Worm (Caenorhabditis elegans) whole organism, young adult: ENCODE data around the gene dhs-17.

Experiments used
- C17E4.6 ChIP-seq: fragments of 200-800 bp; sonication (Bioruptor generic); IDR thresholded peaks from 2 replicates; pipeline ENCODE4 v1.3.6; 2022; ENCODE audit warnings: missing genetic modification reagents, missing genetic modification characterization, missing compliant biosample characterization
- T07F8.4 ChIP-seq: sonication (generic microtip); optimal IDR thresholded peaks from 2 replicates; lab custom pipeline; 2016; ENCODE audit warnings: mild to moderate bottlenecking, missing genetic modification characterization, moderate library complexity, missing compliant biosample characterization
- ceh-27 ChIP-seq: fragments of 200-800 bp; sonication (Bioruptor generic); optimal IDR thresholded peaks from 2 replicates; lab custom pipeline; 2018; ENCODE audit warnings: mild to moderate bottlenecking, missing genetic modification characterization, moderate library complexity, missing compliant biosample characterization
- ceh-79 ChIP-seq: sonication (generic microtip); optimal IDR thresholded peaks from 2 replicates; lab custom pipeline; 2017; ENCODE audit warnings: mild to moderate bottlenecking, missing genetic modification characterization, missing compliant biosample characterization
- ekl-4 ChIP-seq: fragments of 200-800 bp; sonication (Bioruptor generic); IDR thresholded peaks from 2 replicates; pipeline ENCODE4 v1.3.6; 2022; ENCODE audit warnings: missing genetic modification reagents, missing genetic modification characterization, missing compliant biosample characterization
- him-1 ChIP-seq: sonication (generic microtip); optimal IDR thresholded peaks from 2 replicates; lab custom pipeline; 2016; ENCODE audit warnings: missing genotype, missing genetic modification reagents, missing genetic modification characterization, missing compliant biosample characterization
- lin-35 ChIP-seq, 3 experiments: fragments of 150-350 bp in 2 of 3; sonication (generic microtip) in 1 of 3; optimal IDR thresholded peaks; 2 replicates each; lab custom pipeline; 2014 to 2018; ENCODE audit warnings: missing biosample characterization in 3 of 3, missing genetic modification characterization in 3 of 3, missing genetic modification reagents in 3 of 3
- pha-4 ChIP-seq: fragments of 150-350 bp; sonication (generic microtip); optimal IDR thresholded peaks from 2 replicates; lab custom pipeline; 2014; ENCODE audit warnings: missing biosample characterization, missing genetic modification reagents, missing genetic modification characterization
- snpc-4 ChIP-seq, 5 experiments: fragments of 150-350 bp in 1 of 5; sonication (generic microtip) in 4 of 5; optimal IDR thresholded peaks; 2 replicates each; lab custom pipeline; 2014 to 2018; ENCODE audit warnings: missing genetic modification characterization in 5 of 5, missing biosample characterization in 3 of 5, antibody characterized with exemption in 2 of 5, mild to moderate bottlenecking in 2 of 5, missing compliant biosample characterization in 2 of 5, missing genotype in 2 of 5, moderate library complexity in 2 of 5, missing genetic modification reagents in 1 of 5
- unc-130 ChIP-seq: sonication (generic microtip); optimal IDR thresholded peaks from 2 replicates; lab custom pipeline; 2016; ENCODE audit warnings: missing genetic modification reagents, missing genetic modification characterization, missing compliant biosample characterization
- unc-62 ChIP-seq: fragments of 150-350 bp; optimal IDR thresholded peaks from 2 replicates; lab custom pipeline; 2014; ENCODE audit warnings: missing biosample characterization, missing genetic modification reagents, missing genetic modification characterization
- zfh-2 ChIP-seq: fragments of 200-800 bp; sonication (Bioruptor generic); conservative IDR thresholded peaks from 2 replicates; pipeline ENCODE4 v1.3.6; 2022; ENCODE audit warnings: missing genetic modification reagents, missing genetic modification characterization, missing compliant biosample characterization

ce11 chrV:6018944-6019450 lies 15.6 kb downstream of the dhs-17 start, which contains the start of gene picc-1:
- TF ChIP-seq lin-35 (GFP tag; optimal IDR thresholded peaks at IDR 0.05; lab: Kevin White, UChicago) (no peak), him-1 (tag; lab: Kevin White, UChicago) (no peak), ceh-79 (no peak), unc-62 (GFP tag; lab: Kevin White, UChicago) (no peak), C17E4.6 (GFP tag; lab: Robert Waterston, UW) (no peak), ceh-27 (GFP tag; lab: Kevin White, UChicago) (no peak), pha-4 (tag; lab: Kevin White, UChicago) (no peak), ekl-4 (GFP tag; lab: Robert Waterston, UW) (0 out of 2 replicates have a peak, but pooled peaks have one; percentile 7), zfh-2 (GFP tag; lab: Robert Waterston, UW) (no peak), snpc-4 (GFP tag; optimal IDR thresholded peaks at IDR 0.05; lab: Kevin White, UChicago) (no peak), snpc-4 (tag; optimal IDR thresholded peaks at IDR 0.05; lab: Kevin White, UChicago) (peak in 2 of 4 experiments; percentile 15 to 24), unc-130 (GFP tag; lab: Kevin White, UChicago) (no peak), T07F8.4 (tag; lab: Kevin White, UChicago) (no peak)
